Worm (Caenorhabditis elegans): ENCODE measurements around the gene nduv-3.

DNA sequence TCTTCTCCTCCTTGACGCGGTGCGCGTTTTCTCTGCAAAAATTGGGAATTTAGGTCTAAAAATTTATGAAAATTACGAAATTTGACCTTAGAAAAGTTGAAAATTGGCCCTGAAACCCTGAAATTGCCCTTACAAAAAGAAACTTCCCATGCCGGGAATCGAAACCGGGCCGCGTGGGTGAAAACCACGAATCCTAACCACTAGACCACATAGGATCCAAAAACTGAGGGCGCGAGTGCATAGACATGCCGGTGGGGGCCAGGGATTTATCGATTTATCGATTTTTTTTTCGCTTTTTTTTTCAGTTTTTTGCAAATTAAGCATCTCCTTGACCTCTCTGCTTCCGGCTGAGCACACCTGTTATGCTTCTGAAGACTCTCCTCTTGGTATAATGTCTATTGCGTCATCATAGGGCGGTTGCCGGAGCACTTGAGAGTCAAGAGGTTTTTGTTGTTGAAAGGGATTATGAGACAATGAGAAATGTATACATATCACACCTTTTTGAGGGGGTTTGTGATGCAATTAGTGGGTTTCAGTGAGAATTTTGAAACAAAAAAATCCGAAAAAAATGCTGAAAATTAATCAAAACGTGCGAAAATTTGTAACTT, 1.3 kb upstream of the nduv-3 start:
- TF ChIP-seq fos-1 (tag; optimal IDR thresholded peaks at IDR 0.05): no peak
- peak; percentile 28 for TF ChIP-seq ceh-82 (tag; optimal IDR thresholded peaks at IDR 0.05)
- no peak for TF ChIP-seq nhr-11 (tag; optimal IDR thresholded peaks at IDR 0.05)
- TF ChIP-seq nhr-28 (tag; optimal IDR thresholded peaks at IDR 0.05): no peak
- TF ChIP-seq ama-1 (optimal IDR thresholded peaks at IDR 0.05): no peak
- TF ChIP-seq skn-1 (tag; optimal IDR thresholded peaks at IDR 0.05): no peak
- peak; percentile 95 for TF ChIP-seq ceh-28 (tag; optimal IDR thresholded peaks at IDR 0.05)
- peak; percentile 14 for TF ChIP-seq pha-4 (tag; optimal IDR thresholded peaks at IDR 0.05)
- TF ChIP-seq daf-12 (tag; optimal IDR thresholded peaks at IDR 0.05): no peak
- no peak for TF ChIP-seq unc-39 (tag; optimal IDR thresholded peaks at IDR 0.05)
- no peak for TF ChIP-seq jun-1 (tag; optimal IDR thresholded peaks at IDR 0.05)
- TF ChIP-seq fkh-10 (GFP tag; optimal IDR thresholded peaks at IDR 0.05): no peak
- no peak for TF ChIP-seq nhr-237 (tag; optimal IDR thresholded peaks at IDR 0.05)

Data from whole organism, L3 larva.